Worm (Caenorhabditis elegans) whole organism, L4 larva: ENCODE measurements around the gene tiar-2.

ENCODE experiments used
- ama-1 ChIP-seq: fragments of 150-350 bp; optimal IDR thresholded peaks from 2 replicates; lab custom pipeline; 2014; ENCODE audit warnings: inconsistent platforms, mixed read lengths
- ceh-82 ChIP-seq: sonication (generic microtip); optimal IDR thresholded peaks from 2 replicates; lab custom pipeline; 2017; ENCODE audit warnings: missing biosample characterization, missing genetic modification characterization
- fos-1 ChIP-seq: fragments of 150-350 bp; optimal IDR thresholded peaks from 2 replicates; lab custom pipeline; 2014; ENCODE audit warnings: missing biosample characterization, missing genetic modification characterization
- lin-39 ChIP-seq: fragments of 150-350 bp; optimal IDR thresholded peaks from 2 replicates; lab custom pipeline; 2014; ENCODE audit warnings: missing biosample characterization, missing genetic modification reagents, missing genetic modification characterization
- lsy-2 ChIP-seq, 2 experiments: fragments of 150-350 bp in 1 of 2; sonication (generic microtip) in 1 of 2; optimal IDR thresholded peaks; 2 replicates each; lab custom pipeline; 2014 to 2017; ENCODE audit warnings: missing biosample characterization in 2 of 2, missing genetic modification characterization in 2 of 2
- mep-1 ChIP-seq: fragments of 150-350 bp; sonication (generic microtip); optimal IDR thresholded peaks from 3 replicates; lab custom pipeline; 2014; ENCODE audit warnings: missing biosample characterization, missing genetic modification characterization
- nhr-77 ChIP-seq: fragments of 150-350 bp; optimal IDR thresholded peaks from 2 replicates; lab custom pipeline; 2014; ENCODE audit warnings: missing biosample characterization, missing genetic modification characterization
- pha-4 ChIP-seq, 2 experiments: fragments of 150-350 bp in 1 of 2; fragments of 200-800 bp in 1 of 2; sonication (Bioruptor generic) in 1 of 2; IDR thresholded peaks in 1 of 2; optimal IDR thresholded peaks in 1 of 2; 2 replicates each; pipeline versions ENCODE4 v1.3.6 to Lab custom; 2014 to 2022; ENCODE audit warnings: missing genetic modification characterization in 2 of 2, missing genetic modification reagents in 2 of 2, missing biosample characterization in 1 of 2, missing compliant biosample characterization in 1 of 2
- pqm-1 ChIP-seq: sonication (generic microtip); optimal IDR thresholded peaks from 2 replicates; lab custom pipeline; 2017; ENCODE audit warnings: missing biosample characterization, missing genetic modification characterization
- snpc-1.2 ChIP-seq: fragments of 200-800 bp; sonication (Bioruptor generic); IDR thresholded peaks from 2 replicates; pipeline ENCODE4 v1.3.6; 2022; ENCODE audit warnings: missing genetic modification reagents, missing genetic modification characterization, missing compliant biosample characterization
- unc-62 ChIP-seq, 3 experiments: fragments of 150-350 bp in 1 of 3; sonication (generic microtip); optimal IDR thresholded peaks in 2 of 3; peaks in 1 of 3; 1 replicate in 1 of 3; 2 replicates in 2 of 3; lab custom pipeline; 2014 to 2017; ENCODE audit warnings: missing biosample characterization in 3 of 3, missing genetic modification characterization in 3 of 3, missing genetic modification reagents in 3 of 3, missing genotype in 1 of 3
- ztf-11 ChIP-seq: fragments of 150-350 bp; optimal IDR thresholded peaks from 2 replicates; lab custom pipeline; 2014; ENCODE audit warnings: missing biosample characterization, missing genetic modification characterization

ce11 chrII:12796040-12796502 is 27.6 kb downstream of the tiar-2 start, which contains the start of gene cpt-1:
- no peak for TF ChIP-seq snpc-1.2
- TF ChIP-seq lin-39: no peak
- no peak for TF ChIP-seq ceh-82 (tag; lab: Kevin White, UChicago)
- TF ChIP-seq fos-1: no peak
- TF ChIP-seq ztf-11 (tag; lab: Kevin White, UChicago): no peak
- no peak for TF ChIP-seq lsy-2 (tag; optimal IDR thresholded peaks at IDR 0.05; lab: Kevin White, UChicago)
- TF ChIP-seq pqm-1: no peak
- TF ChIP-seq unc-62 (GFP tag; optimal IDR thresholded peaks at IDR 0.05 in 1 of 2; lab: Kevin White, UChicago): no peak
- no peak for TF ChIP-seq unc-62 (tag; optimal IDR thresholded peaks at IDR 0.05; lab: Kevin White, UChicago)
- no peak for TF ChIP-seq pha-4 (GFP tag; IDR thresholded peaks at IDR 0.05; lab: Robert Waterston, UW)
- no peak for TF ChIP-seq pha-4 (tag; optimal IDR thresholded peaks at IDR 0.05; lab: Kevin White, UChicago)
- TF ChIP-seq mep-1 (tag; lab: Kevin White, UChicago): no peak
- no peak for TF ChIP-seq nhr-77 (tag; lab: Kevin White, UChicago)
- no peak for TF ChIP-seq ama-1 (lab: Kevin White, UChicago)
